Fruit fly (Drosophila melanogaster): ENCODE results near the gene gt.
A peak's percentile ranks its signal among the peaks of the same experiment; 100 is the strongest.

Gene gt

dm6 chrX:2443798-2444197 lies 15.0 kb upstream of the gt start, which contains the start of gene tko:
Gene tko (minus strand): TSS chrX:2443976.
- peak; percentile 46 for TF ChIP-seq CG17801 (GFP tag; optimal IDR thresholded peaks at IDR 0.05; ENCODE audit: partially characterized antibody)

dm6 chrX:2440219-2440618 lies 11.5 kb upstream of the gt start:
- TF ChIP-seq CG17801 (GFP tag; optimal IDR thresholded peaks at IDR 0.05; ENCODE audit: partially characterized antibody): no peak

DNA sequence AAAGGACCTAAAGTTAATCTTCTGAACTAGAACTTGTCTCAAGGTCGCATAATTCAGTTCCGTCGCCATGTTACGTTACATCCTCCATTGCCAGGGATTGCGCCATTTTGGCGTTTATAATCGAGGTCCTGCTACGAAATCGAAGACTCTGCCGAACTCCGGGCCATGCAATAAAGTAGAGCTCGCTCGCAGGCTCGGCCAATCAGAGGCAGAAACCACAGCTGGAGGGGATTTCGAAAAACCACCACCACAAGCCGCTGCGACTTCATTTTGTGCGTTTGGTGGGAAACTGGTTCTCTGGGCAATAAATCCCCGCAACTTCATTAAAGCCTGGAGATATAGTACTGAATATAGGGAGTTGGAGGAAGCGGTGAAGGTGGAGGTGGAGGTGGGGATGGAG lies 6.1 kb upstream of the gt start:
- no peak for TF ChIP-seq CG17801 (GFP tag; optimal IDR thresholded peaks at IDR 0.05; ENCODE audit: partially characterized antibody)

DNA sequence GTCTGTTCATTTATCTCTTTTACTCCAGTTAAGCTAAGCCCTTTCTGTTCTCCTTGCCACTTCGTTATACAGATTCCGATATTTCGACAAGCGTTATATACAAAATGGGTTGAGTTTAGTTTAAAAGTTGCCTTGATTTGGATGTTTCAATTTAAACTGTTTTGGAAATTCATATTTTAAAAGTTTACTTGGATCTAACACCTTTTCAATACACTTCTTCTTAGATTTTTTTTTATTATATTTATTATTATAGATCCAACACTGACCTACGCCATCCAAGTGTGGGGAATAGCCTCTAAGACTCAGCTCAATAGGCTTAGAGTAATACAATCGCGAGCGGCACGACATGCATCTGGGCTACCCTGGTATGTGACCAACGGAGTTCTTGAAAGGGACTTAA lies 3.0 kb downstream of the gt start, which contains the start of gene CG32797:
Gene CG32797, minus strand, starts transcription at position 101 of the 400 bp plus-strand sequence.
- no peak for TF ChIP-seq CG17801 (GFP tag; optimal IDR thresholded peaks at IDR 0.05; ENCODE audit: partially characterized antibody)

dm6 chrX:2419518-2419917 lies 9.2 kb downstream of the gt start:
- TF ChIP-seq CG17801 (GFP tag; optimal IDR thresholded peaks at IDR 0.05; ENCODE audit: partially characterized antibody): no peak

DNA sequence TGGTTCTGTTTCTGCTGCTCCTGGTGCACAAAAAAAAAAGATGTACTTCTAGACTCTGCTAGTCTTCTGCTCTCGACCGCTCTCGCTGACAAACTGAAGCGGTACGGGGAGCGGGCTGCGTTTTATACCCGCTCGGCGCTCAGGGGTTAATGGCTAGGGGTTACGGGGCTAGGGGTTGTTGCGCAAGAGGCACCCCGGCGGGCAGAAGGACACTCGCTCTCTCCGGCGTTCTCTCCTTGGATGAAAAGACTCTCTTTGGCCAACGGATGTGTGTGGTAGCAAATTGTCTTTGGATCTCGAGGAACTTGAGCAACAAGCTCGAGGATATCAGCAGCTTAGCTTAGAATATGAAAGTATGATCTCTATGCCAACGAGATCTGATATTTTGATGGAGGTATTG lies 18.0 kb downstream of the gt start, which contains the start of gene CG12496:
Gene CG12496, minus strand, starts transcription at position 97 of the 400 bp plus-strand sequence.
- TF ChIP-seq CG17801 (GFP tag; optimal IDR thresholded peaks at IDR 0.05; ENCODE audit: partially characterized antibody): no peak

DNA sequence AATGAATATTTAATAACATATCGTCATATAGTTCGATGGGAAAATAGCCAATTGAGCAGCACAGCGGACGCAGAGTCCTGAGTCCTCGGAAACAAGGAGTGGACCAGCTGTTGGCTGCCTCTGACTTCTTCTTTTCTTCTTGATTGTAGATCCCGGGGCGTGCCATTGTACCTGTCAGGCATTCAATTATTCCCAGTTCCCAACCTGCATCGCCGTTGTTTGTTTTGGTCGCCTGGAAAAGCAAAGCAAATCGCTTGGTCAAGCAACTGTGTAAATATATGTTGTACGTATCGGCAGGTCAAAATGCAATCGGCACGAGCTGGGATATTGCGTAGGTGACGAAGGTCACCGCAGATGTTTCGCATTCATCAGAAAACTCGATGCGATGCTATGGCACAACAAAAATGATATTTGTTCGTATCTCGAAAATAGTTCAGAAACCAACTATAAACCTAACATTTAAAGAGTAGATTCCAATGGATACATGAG lies 20.0 kb downstream of the gt start:
- TF ChIP-seq CG17801 (GFP tag; optimal IDR thresholded peaks at IDR 0.05; ENCODE audit: partially characterized antibody): no peak

- TF ChIP-seq CG17801 (GFP tag; optimal IDR thresholded peaks at IDR 0.05; ENCODE audit: partially characterized antibody): no peak
Measured at dm6 chrX:2399438-2399837, 29.3 kb downstream of the gt start.

DNA sequence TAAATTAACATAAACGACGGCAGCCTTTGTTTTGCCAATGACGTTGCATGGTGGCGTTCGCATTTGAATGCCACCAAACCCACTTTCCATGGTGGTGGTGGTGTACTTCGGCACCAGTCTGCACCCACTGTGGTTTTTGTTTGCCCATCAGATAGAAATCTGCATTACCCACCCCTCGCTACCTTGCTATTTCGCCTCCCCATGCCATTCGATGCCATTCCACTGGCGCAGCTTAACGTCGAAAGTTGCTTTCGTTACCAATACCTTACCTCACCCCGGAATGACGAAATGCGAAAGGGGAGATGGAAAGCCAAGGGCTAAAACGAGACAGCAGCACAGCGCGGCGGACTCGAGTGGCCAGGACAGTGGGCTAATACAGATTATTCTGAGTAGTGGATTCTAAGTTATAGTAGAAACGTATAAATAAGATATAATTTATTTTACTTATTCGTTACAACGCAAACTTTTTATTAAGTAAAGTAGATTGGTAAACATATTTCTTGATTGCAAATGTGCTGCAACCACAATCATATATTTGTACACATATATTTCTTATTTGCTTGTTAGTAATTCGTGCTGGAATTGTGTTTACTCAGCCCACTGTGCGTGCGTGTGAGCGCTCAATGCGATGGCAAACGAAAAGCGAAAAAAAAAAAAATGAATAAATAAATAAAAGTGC lies 32.4 kb downstream of the gt start:
- TF ChIP-seq CG17801 (GFP tag; optimal IDR thresholded peaks at IDR 0.05; ENCODE audit: partially characterized antibody): no peak

- TF ChIP-seq CG17801 (GFP tag; optimal IDR thresholded peaks at IDR 0.05; ENCODE audit: partially characterized antibody): no peak
Measured at dm6 chrX:2394516-2394915, 34.3 kb downstream of the gt start.

dm6 chrX:2387579-2388362 lies 41.0 kb downstream of the gt start, which contains the start of gene PsGEF:
Gene PsGEF (minus strand): TSS chrX:2387664.
- no peak for TF ChIP-seq CG17801 (GFP tag; optimal IDR thresholded peaks at IDR 0.05; ENCODE audit: partially characterized antibody)

DNA sequence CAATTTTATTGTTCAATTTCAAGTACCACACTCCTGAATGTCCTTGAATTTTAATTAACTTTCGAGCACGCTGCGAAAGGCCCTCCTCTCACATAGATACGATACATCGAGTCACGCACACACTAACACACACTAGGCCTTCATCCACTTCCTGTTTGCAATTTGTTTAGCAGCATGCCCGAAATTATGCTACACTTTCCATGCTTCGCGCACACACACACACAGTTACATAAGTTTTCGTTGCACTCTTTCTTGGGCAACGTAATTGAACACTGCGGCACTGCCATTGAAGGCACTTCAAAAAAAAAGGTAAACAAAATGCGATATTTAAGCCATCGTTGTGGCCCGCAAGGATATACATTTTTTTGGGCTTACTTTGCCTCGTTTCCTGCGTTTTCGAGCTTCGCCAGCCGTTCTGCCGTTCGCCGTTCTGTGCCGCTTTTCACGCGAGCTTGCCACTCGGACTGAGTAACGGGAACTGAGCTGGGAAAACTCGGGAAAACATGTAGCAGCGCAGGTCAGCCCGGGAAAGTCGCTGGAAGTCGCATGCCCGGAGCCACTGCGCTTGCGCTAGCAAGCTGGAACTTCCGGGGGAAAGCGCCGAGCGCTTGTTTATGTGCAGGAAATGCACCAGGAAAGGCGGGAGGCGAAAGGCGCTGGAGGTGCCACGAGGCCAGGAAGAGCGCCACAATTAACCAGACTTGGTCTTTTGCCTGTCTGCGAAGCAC lies 45.5 kb downstream of the gt start:
- no peak for TF ChIP-seq CG17801 (GFP tag; optimal IDR thresholded peaks at IDR 0.05; ENCODE audit: partially characterized antibody)

All from ovary, adult (tissue).